Worm (Caenorhabditis elegans) whole organism, late embryonic: ENCODE data around the gene ZK550.2.
A peak's percentile ranks its signal among the peaks of the same experiment; 100 is the strongest.

Experiments used
- C08G9.2 ChIP-seq: sonication (generic microtip); optimal IDR thresholded peaks from 2 replicates; lab custom pipeline; 2016; ENCODE audit warnings: mild to moderate bottlenecking, missing genetic modification characterization, moderate library complexity, missing compliant biosample characterization
- K09A11.1 ChIP-seq: sonication (generic microtip); optimal IDR thresholded peaks from 2 replicates; lab custom pipeline; 2017; ENCODE audit warnings: antibody characterized with exemption, mild to moderate bottlenecking, missing genetic modification characterization, missing compliant biosample characterization; ENCODE audit not compliant: insufficient read depth
- Y22D7AL.16 ChIP-seq: sonication (generic microtip); optimal IDR thresholded peaks from 2 replicates; lab custom pipeline; 2016; ENCODE audit warnings: missing genetic modification characterization, missing compliant biosample characterization
- ahr-1 ChIP-seq: sonication (generic microtip); optimal IDR thresholded peaks from 2 replicates; lab custom pipeline; 2016; ENCODE audit warnings: missing genetic modification characterization, missing compliant biosample characterization
- ama-1 ChIP-seq: fragments of 150-350 bp; optimal IDR thresholded peaks from 2 replicates; lab custom pipeline; 2014
- ceh-14 ChIP-seq: sonication (generic microtip); optimal IDR thresholded peaks from 2 replicates; lab custom pipeline; 2016; ENCODE audit warnings: missing genotype, missing genetic modification characterization, missing compliant biosample characterization
- ceh-18 ChIP-seq: sonication (generic microtip); optimal IDR thresholded peaks from 2 replicates; lab custom pipeline; 2016; ENCODE audit warnings: missing genetic modification characterization, missing compliant biosample characterization
- ceh-19 ChIP-seq: fragments of 200-800 bp; sonication (Bioruptor generic); optimal IDR thresholded peaks from 2 replicates; lab custom pipeline; 2018; ENCODE audit warnings: mild to moderate bottlenecking, missing genetic modification characterization, missing compliant biosample characterization
- ceh-2 ChIP-seq: sonication (generic microtip); optimal IDR thresholded peaks from 2 replicates; lab custom pipeline; 2016; ENCODE audit warnings: missing genotype, missing genetic modification characterization, missing compliant biosample characterization
- ceh-24 ChIP-seq: sonication (generic microtip); optimal IDR thresholded peaks from 2 replicates; lab custom pipeline; 2016; ENCODE audit warnings: mild to moderate bottlenecking, missing genetic modification characterization, missing compliant biosample characterization
- ceh-30 ChIP-seq: fragments of 150-350 bp; optimal IDR thresholded peaks from 2 replicates; lab custom pipeline; 2014; ENCODE audit warnings: missing biosample characterization, missing genetic modification characterization
- ceh-34 ChIP-seq: sonication (generic microtip); optimal IDR thresholded peaks from 2 replicates; lab custom pipeline; 2016; ENCODE audit warnings: mild to moderate bottlenecking, missing genetic modification characterization, missing compliant biosample characterization
- ceh-48 ChIP-seq: sonication (generic microtip); optimal IDR thresholded peaks from 2 replicates; lab custom pipeline; 2016; ENCODE audit warnings: missing genetic modification characterization, inconsistent platforms, missing compliant biosample characterization
- ceh-6 ChIP-seq: fragments of 200-800 bp; sonication (Bioruptor generic); optimal IDR thresholded peaks from 2 replicates; lab custom pipeline; 2018; ENCODE audit warnings: mild to moderate bottlenecking, missing genetic modification characterization, missing compliant biosample characterization
- dmd-4 ChIP-seq: sonication (generic microtip); optimal IDR thresholded peaks from 2 replicates; lab custom pipeline; 2016; ENCODE audit warnings: borderline replicate concordance, missing genetic modification characterization, missing compliant biosample characterization
- dve-1 ChIP-seq: sonication (generic microtip); optimal IDR thresholded peaks from 2 replicates; lab custom pipeline; 2017; ENCODE audit warnings: antibody characterized with exemption, mild to moderate bottlenecking, missing genetic modification characterization, missing compliant biosample characterization
- elt-2 ChIP-seq: sonication (generic microtip); optimal IDR thresholded peaks from 2 replicates; lab custom pipeline; 2016; ENCODE audit warnings: missing genetic modification reagents, missing genetic modification characterization, missing compliant biosample characterization
- ets-4 ChIP-seq: sonication (generic microtip); optimal IDR thresholded peaks from 2 replicates; lab custom pipeline; 2016; ENCODE audit warnings: missing genetic modification characterization, missing compliant biosample characterization
- eyg-1 ChIP-seq: sonication (generic microtip); optimal IDR thresholded peaks from 2 replicates; lab custom pipeline; 2016; ENCODE audit warnings: missing genotype, missing genetic modification characterization, missing compliant biosample characterization
- fax-1 ChIP-seq: sonication (generic microtip); optimal IDR thresholded peaks from 2 replicates; lab custom pipeline; 2016; ENCODE audit warnings: missing genotype, missing genetic modification characterization, missing compliant biosample characterization
- fkh-10 ChIP-seq: fragments of 150-350 bp; optimal IDR thresholded peaks from 2 replicates; lab custom pipeline; 2014; ENCODE audit warnings: missing biosample characterization, missing genetic modification reagents, missing genetic modification characterization
- fkh-6 ChIP-seq: sonication (generic microtip); optimal IDR thresholded peaks from 2 replicates; lab custom pipeline; 2016; ENCODE audit warnings: missing genetic modification characterization, missing compliant biosample characterization
- gmeb-2 ChIP-seq: sonication (generic microtip); optimal IDR thresholded peaks from 2 replicates; lab custom pipeline; 2016; ENCODE audit warnings: missing genetic modification characterization, inconsistent platforms, missing compliant biosample characterization
- hlh-30 ChIP-seq: sonication (generic microtip); optimal IDR thresholded peaks from 2 replicates; lab custom pipeline; 2017; ENCODE audit warnings: antibody characterized with exemption, missing genetic modification characterization, missing compliant biosample characterization; ENCODE audit not compliant: insufficient read depth
- hlh-6 ChIP-seq: sonication (generic microtip); optimal IDR thresholded peaks from 2 replicates; lab custom pipeline; 2016; ENCODE audit warnings: missing genotype, missing genetic modification characterization, missing compliant biosample characterization
- hlh-8 ChIP-seq: sonication (generic microtip); optimal IDR thresholded peaks from 2 replicates; lab custom pipeline; 2016; ENCODE audit warnings: missing genotype, missing genetic modification characterization, missing compliant biosample characterization
- lin-11 ChIP-seq: fragments of 200-800 bp; sonication (Bioruptor generic); optimal IDR thresholded peaks from 2 replicates; lab custom pipeline; 2018; ENCODE audit warnings: mild to moderate bottlenecking, missing genetic modification characterization, missing compliant biosample characterization
- madf-2 ChIP-seq: sonication (generic microtip); optimal IDR thresholded peaks from 2 replicates; lab custom pipeline; 2017; ENCODE audit warnings: missing genetic modification characterization, missing compliant biosample characterization
- mec-3 ChIP-seq: sonication (generic microtip); optimal IDR thresholded peaks from 2 replicates; lab custom pipeline; 2016; ENCODE audit warnings: borderline replicate concordance, missing genetic modification characterization, missing compliant biosample characterization
- nhr-11 ChIP-seq: fragments of 150-350 bp; optimal IDR thresholded peaks from 2 replicates; lab custom pipeline; 2014; ENCODE audit warnings: missing biosample characterization, missing genetic modification characterization
- npax-4 ChIP-seq: sonication (generic microtip); optimal IDR thresholded peaks from 2 replicates; lab custom pipeline; 2016; ENCODE audit warnings: missing genetic modification characterization, missing compliant biosample characterization
- pat-9 ChIP-seq: fragments of 200-800 bp; sonication (Bioruptor generic); optimal IDR thresholded peaks from 2 replicates; lab custom pipeline; 2018; ENCODE audit warnings: mild to moderate bottlenecking, missing genetic modification characterization, moderate library complexity, missing compliant biosample characterization
- pax-1 ChIP-seq: fragments of 150-350 bp; optimal IDR thresholded peaks from 2 replicates; lab custom pipeline; 2014; ENCODE audit warnings: missing biosample characterization, missing genetic modification characterization
- pha-2 ChIP-seq: sonication (generic microtip); optimal IDR thresholded peaks from 2 replicates; lab custom pipeline; 2017; ENCODE audit warnings: mild to moderate bottlenecking, missing genetic modification characterization, missing compliant biosample characterization
- pqm-1 ChIP-seq: sonication (generic microtip); optimal IDR thresholded peaks from 2 replicates; lab custom pipeline; 2016; ENCODE audit warnings: missing genetic modification characterization, missing compliant biosample characterization
- ref-2 ChIP-seq: sonication (generic microtip); optimal IDR thresholded peaks from 2 replicates; lab custom pipeline; 2016; ENCODE audit warnings: missing genetic modification characterization, missing compliant biosample characterization
- rnt-1 ChIP-seq: sonication (generic microtip); optimal IDR thresholded peaks from 2 replicates; lab custom pipeline; 2016; ENCODE audit warnings: missing genetic modification characterization, missing compliant biosample characterization
- sdc-2 ChIP-seq: sonication (generic microtip); optimal IDR thresholded peaks from 2 replicates; lab custom pipeline; 2016; ENCODE audit warnings: missing genotype, missing genetic modification characterization, missing compliant biosample characterization
- syd-9 ChIP-seq: sonication (generic microtip); optimal IDR thresholded peaks from 2 replicates; lab custom pipeline; 2016; ENCODE audit warnings: mild to moderate bottlenecking, missing genetic modification characterization, moderate library complexity, missing compliant biosample characterization
- tbx-2 ChIP-seq: sonication (generic microtip); optimal IDR thresholded peaks from 2 replicates; lab custom pipeline; 2016; ENCODE audit warnings: missing genetic modification characterization, missing compliant biosample characterization
- tbx-7 ChIP-seq: sonication (generic microtip); optimal IDR thresholded peaks from 2 replicates; lab custom pipeline; 2016; ENCODE audit warnings: missing genotype, missing genetic modification characterization, missing compliant biosample characterization
- ttx-3 ChIP-seq: sonication (generic microtip); optimal IDR thresholded peaks from 2 replicates; lab custom pipeline; 2016; ENCODE audit warnings: missing genetic modification reagents, missing genetic modification characterization, missing compliant biosample characterization
- unc-3 ChIP-seq, 2 experiments: fragments of 200-800 bp in 1 of 2; sonication (Bioruptor generic) in 1 of 2; sonication (generic microtip) in 1 of 2; conservative IDR thresholded peaks in 1 of 2; optimal IDR thresholded peaks in 1 of 2; 2 replicates each; pipeline versions ENCODE4 v1.3.6 to Lab custom; 2016 to 2022; ENCODE audit warnings: missing compliant biosample characterization in 2 of 2, missing genetic modification characterization in 2 of 2, missing genetic modification reagents in 1 of 2
- unc-42 ChIP-seq: sonication (generic microtip); optimal IDR thresholded peaks from 2 replicates; lab custom pipeline; 2016; ENCODE audit warnings: missing genotype, missing genetic modification characterization, missing compliant biosample characterization
- unc-55 ChIP-seq: sonication (generic microtip); optimal IDR thresholded peaks from 2 replicates; lab custom pipeline; 2017; ENCODE audit warnings: missing biosample characterization, missing genetic modification reagents, missing genetic modification characterization
- unc-86 ChIP-seq: sonication (generic microtip); optimal IDR thresholded peaks from 2 replicates; lab custom pipeline; 2016; ENCODE audit warnings: missing genetic modification characterization, missing compliant biosample characterization
- ztf-16 ChIP-seq: sonication (generic microtip); optimal IDR thresholded peaks from 2 replicates; lab custom pipeline; 2017; ENCODE audit warnings: missing genetic modification characterization, missing compliant biosample characterization

ZK550.2 gene

ce11 chrIV:17247184-17247583 lies 1.8 kb downstream of the ZK550.2 start:
- TF ChIP-seq hlh-30 (tag; lab: Kevin White, UChicago): no peak

DNA sequence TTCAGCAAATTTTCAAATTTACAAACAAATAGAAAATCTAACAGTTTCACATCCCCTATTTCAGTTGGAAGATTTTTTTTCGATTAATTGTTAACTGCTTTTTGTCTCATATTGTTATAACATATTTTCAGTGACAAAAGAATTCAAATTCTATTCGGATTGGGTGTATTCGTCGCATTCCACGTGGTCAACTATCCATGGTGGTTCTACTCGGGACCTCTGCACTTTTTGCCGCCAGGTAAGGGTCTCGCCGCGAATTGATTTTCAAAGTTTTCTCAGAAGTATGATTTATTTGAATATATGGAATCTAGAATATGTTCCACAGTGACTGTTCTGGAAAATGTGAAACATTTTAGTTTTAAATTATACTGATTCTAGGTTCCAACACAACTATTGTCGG lies 3.2 kb downstream of the ZK550.2 start:
- TF ChIP-seq nhr-11 (tag; lab: Kevin White, UChicago): no peak
- TF ChIP-seq pax-1 (tag; lab: Kevin White, UChicago): no peak
- no peak for TF ChIP-seq K09A11.1
- TF ChIP-seq mec-3: no peak
- no peak for TF ChIP-seq sdc-2 (tag; lab: Kevin White, UChicago)
- no peak for TF ChIP-seq ahr-1 (tag; lab: Kevin White, UChicago)
- no peak for TF ChIP-seq ceh-18 (tag; lab: Kevin White, UChicago)
- TF ChIP-seq eyg-1 (tag; lab: Kevin White, UChicago): no peak
- TF ChIP-seq ceh-30 (tag; lab: Kevin White, UChicago): no peak
- TF ChIP-seq hlh-30 (tag; lab: Kevin White, UChicago): no peak
- no peak for TF ChIP-seq npax-4 (tag; lab: Kevin White, UChicago)
- no peak for TF ChIP-seq unc-86 (tag; lab: Kevin White, UChicago)
- TF ChIP-seq, all 69 proteins: peak for 0

ce11 chrIV:17249691-17250181 lies 4.4 kb downstream of the ZK550.2 start, which contains the start of gene eelo-2:
Gene eelo-2, plus strand, starts transcription at chrIV:17250131.
- peak; percentile 84 for TF ChIP-seq pqm-1
- peak; percentile 69 for TF ChIP-seq ets-4 (tag; lab: Kevin White, UChicago)
- peak; percentile 37; the same call in 1 of the 2 replicates for TF ChIP-seq unc-3 (GFP tag; conservative IDR thresholded peaks at IDR 0.05; lab: Robert Waterston, UW)
- TF ChIP-seq unc-3 (tag; optimal IDR thresholded peaks at IDR 0.05; lab: Kevin White, UChicago): peak; percentile 30
- TF ChIP-seq ttx-3 (tag; lab: Kevin White, UChicago): peak; percentile 6
- TF ChIP-seq fkh-6 (tag; lab: Kevin White, UChicago): peak; percentile 9
- TF ChIP-seq ceh-18 (tag; lab: Kevin White, UChicago): peak; percentile 94
- peak; percentile 40 for TF ChIP-seq K09A11.1
- peak; percentile 68 for TF ChIP-seq rnt-1
- TF ChIP-seq pax-1 (tag; lab: Kevin White, UChicago): peak; percentile 61
- TF ChIP-seq tbx-7 (tag; lab: Kevin White, UChicago): no peak
- TF ChIP-seq ceh-48 (tag; lab: Kevin White, UChicago): peak; percentile 50
- TF ChIP-seq dve-1 (tag; lab: Kevin White, UChicago): peak; percentile 88
- peak; percentile 33 for TF ChIP-seq madf-2 (tag; lab: Kevin White, UChicago)
- TF ChIP-seq lin-11 (tag; lab: Kevin White, UChicago): no peak
- TF ChIP-seq ceh-24 (tag; lab: Kevin White, UChicago): no peak
- peak; percentile 69 for TF ChIP-seq ztf-16 (tag; lab: Kevin White, UChicago)
- peak; percentile 99 for TF ChIP-seq ceh-30 (tag; lab: Kevin White, UChicago)
- TF ChIP-seq fax-1 (tag; lab: Kevin White, UChicago): no peak
- TF ChIP-seq ceh-14 (tag; lab: Kevin White, UChicago): peak; percentile 49
- peak; percentile 49 for TF ChIP-seq ceh-2 (tag; lab: Kevin White, UChicago)
- TF ChIP-seq dmd-4 (tag; lab: Kevin White, UChicago): peak; percentile 45
- TF ChIP-seq pat-9: peak; percentile 51
- TF ChIP-seq pha-2 (tag; lab: Kevin White, UChicago): no peak
- peak; percentile 72 for TF ChIP-seq elt-2 (tag; lab: Kevin White, UChicago)
- TF ChIP-seq ref-2 (tag; lab: Kevin White, UChicago): peak; percentile 82
- no peak for TF ChIP-seq hlh-6
- peak; percentile 87 for TF ChIP-seq tbx-2 (tag; lab: Kevin White, UChicago)
- TF ChIP-seq ceh-34 (tag; lab: Kevin White, UChicago): peak; percentile 83
- peak; percentile 46 for TF ChIP-seq sdc-2 (tag; lab: Kevin White, UChicago)
- TF ChIP-seq ahr-1 (tag; lab: Kevin White, UChicago): peak; percentile 2
- TF ChIP-seq hlh-8 (tag; lab: Kevin White, UChicago): peak; percentile 20
- peak; percentile 6 for TF ChIP-seq ceh-19 (GFP tag; lab: Kevin White, UChicago)
- TF ChIP-seq npax-4 (tag; lab: Kevin White, UChicago): no peak
- peak; percentile 89 for TF ChIP-seq unc-42
- peak; percentile 46 for TF ChIP-seq C08G9.2 (tag; lab: Kevin White, UChicago)
- peak; percentile 83 for TF ChIP-seq unc-55 (GFP tag; lab: Kevin White, UChicago)
- TF ChIP-seq ama-1 (lab: Kevin White, UChicago): no peak
- TF ChIP-seq fkh-10: peak; percentile 57
- peak; percentile 10 for TF ChIP-seq Y22D7AL.16
- TF ChIP-seq hlh-30 (tag; lab: Kevin White, UChicago): peak; percentile 60
- TF ChIP-seq gmeb-2 (tag; lab: Kevin White, UChicago): peak; percentile 54
- peak; percentile 53 for TF ChIP-seq ceh-6 (GFP tag; lab: Kevin White, UChicago)
- peak; percentile 22 for TF ChIP-seq syd-9 (tag; lab: Kevin White, UChicago)
